Fruit fly (Drosophila melanogaster): Measurements from ENCODE around the gene CG7568.

The CG7568 gene

DNA sequence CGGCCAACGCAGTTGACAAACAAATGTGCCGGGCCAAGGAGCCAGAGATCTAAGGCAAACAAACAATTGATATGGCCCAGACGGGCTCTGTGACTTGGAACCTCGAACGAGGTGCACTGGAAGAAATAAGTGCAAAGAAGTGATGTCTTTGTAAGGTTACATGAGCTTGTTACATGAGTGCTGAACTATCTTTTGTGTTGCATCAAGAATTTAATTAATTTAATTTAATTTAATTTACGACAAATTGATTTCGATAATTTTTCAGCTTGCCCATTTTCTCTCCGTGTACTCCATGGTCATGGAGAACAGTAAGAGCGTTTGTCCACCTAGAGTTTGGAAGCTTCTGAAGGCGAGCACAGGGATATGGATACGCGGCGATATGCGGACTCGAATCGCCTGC lies 50.7 kb downstream of the CG7568 start:
- TF ChIP-seq salr (GFP tag; optimal IDR thresholded peaks at IDR 0.05) (no peak), CG10669 (GFP tag; optimal IDR thresholded peaks at IDR 0.05) (no peak), eg (GFP tag; IDR thresholded peaks at IDR 0.05) (no peak), OdsH (GFP tag; optimal IDR thresholded peaks at IDR 0.05) (peak; percentile 28), Ets96B (tag; optimal IDR thresholded peaks at IDR 0.05) (peak; percentile 43), CG9139 (GFP tag; optimal IDR thresholded peaks at IDR 0.05) (no peak), CG6808 (GFP tag; optimal IDR thresholded peaks at IDR 0.05) (peak; percentile 10), dac (GFP tag; optimal IDR thresholded peaks at IDR 0.05) (no peak), Sox14 (GFP tag; optimal IDR thresholded peaks at IDR 0.05) (peak; percentile 25), Smox (GFP tag; optimal IDR thresholded peaks at IDR 0.05) (peak; percentile 1), pdm3 (GFP tag; optimal IDR thresholded peaks at IDR 0.05) (peak; percentile 21), CG8632 (GFP tag; optimal IDR thresholded peaks at IDR 0.05) (no peak), CG6792 (GFP tag; optimal IDR thresholded peaks at IDR 0.05) (no peak), CG15336 (GFP tag; IDR thresholded peaks at IDR 0.05) (no peak), Ets21C (GFP tag; optimal IDR thresholded peaks at IDR 0.05) (no peak), Hr39 (GFP tag; optimal IDR thresholded peaks at IDR 0.05) (peak; percentile 37), fd85E (GFP tag; optimal IDR thresholded peaks at IDR 0.05) (no peak), Eip75B (GFP tag; optimal IDR thresholded peaks at IDR 0.05) (peak; percentile 25), fd59A (GFP tag; optimal IDR thresholded peaks at IDR 0.05) (peak; percentile 26), CG6163 (GFP tag; IDR thresholded peaks at IDR 0.05) (peak; percentile 63; the same call in 2 of the 3 replicates), cyc (GFP tag; optimal IDR thresholded peaks at IDR 0.05) (peak; percentile 26), Blimp-1 (GFP tag; optimal IDR thresholded peaks at IDR 0.05) (no peak), CG10631 (GFP tag; optimal IDR thresholded peaks at IDR 0.05) (peak; percentile 7), vri (GFP tag; optimal IDR thresholded peaks at IDR 0.05) (peak; percentile 36), Eip78C (GFP tag) (peak; percentile 67), CG31627 (GFP tag; optimal IDR thresholded peaks at IDR 0.05) (peak; percentile 19), Gug (GFP tag; IDR thresholded peaks at IDR 0.05) (no peak), CG6276 (GFP tag; optimal IDR thresholded peaks at IDR 0.05) (no peak), CG34406 (GFP tag; optimal IDR thresholded peaks at IDR 0.05) (no peak), Hr38 (GFP tag; optimal IDR thresholded peaks at IDR 0.05) (no peak), Sox15 (GFP tag; optimal IDR thresholded peaks at IDR 0.05) (no peak), CG32006 (GFP tag; optimal IDR thresholded peaks at IDR 0.05) (peak; percentile 25), spab (GFP tag; optimal IDR thresholded peaks at IDR 0.05) (peak; percentile 10), fkh (GFP tag; optimal IDR thresholded peaks at IDR 0.05) (no peak), CG7368 (GFP tag; optimal IDR thresholded peaks at IDR 0.05) (no peak), esn (GFP tag; optimal IDR thresholded peaks at IDR 0.05) (peak; percentile 32), acj6 (GFP tag; optimal IDR thresholded peaks at IDR 0.05) (peak; percentile 12), CG11294 (GFP tag; IDR thresholded peaks at IDR 0.05) (no peak), CG11762 (GFP tag; optimal IDR thresholded peaks at IDR 0.05; ENCODE audit: insufficient read depth) (no peak), CG16779 (tag; optimal IDR thresholded peaks at IDR 0.05) (no peak), CG6854 (GFP tag; optimal IDR thresholded peaks at IDR 0.05) (no peak), net (GFP tag; optimal IDR thresholded peaks at IDR 0.05) (no peak), Met (GFP tag; optimal IDR thresholded peaks at IDR 0.05) (peak; percentile 31), Lpt (GFP tag; optimal IDR thresholded peaks at IDR 0.05) (no peak), CG8319 (GFP tag; optimal IDR thresholded peaks at IDR 0.05) (no peak), CG8119 (GFP tag; IDR thresholded peaks at IDR 0.05) (0 out of 3 replicates have a peak, but pooled peaks have one; percentile 18), Hr4 (GFP tag; optimal IDR thresholded peaks at IDR 0.05) (no peak), ss (GFP tag; optimal IDR thresholded peaks at IDR 0.05) (no peak), dsx (GFP tag; optimal IDR thresholded peaks at IDR 0.05; ENCODE audit: poor library complexity, severe bottlenecking) (peak; percentile 4), lz (GFP tag; optimal IDR thresholded peaks at IDR 0.05) (peak; percentile 25), Sox102F (GFP tag; optimal IDR thresholded peaks at IDR 0.05) (no peak), Eip93F (GFP tag; optimal IDR thresholded peaks at IDR 0.05) (no peak), CG3919 (GFP tag; optimal IDR thresholded peaks at IDR 0.05) (peak; percentile 38)

All from whole organism, prepupa.